Fruit fly (Drosophila melanogaster): ENCODE results near the gene CG3436.

CG3436 gene

DNA sequence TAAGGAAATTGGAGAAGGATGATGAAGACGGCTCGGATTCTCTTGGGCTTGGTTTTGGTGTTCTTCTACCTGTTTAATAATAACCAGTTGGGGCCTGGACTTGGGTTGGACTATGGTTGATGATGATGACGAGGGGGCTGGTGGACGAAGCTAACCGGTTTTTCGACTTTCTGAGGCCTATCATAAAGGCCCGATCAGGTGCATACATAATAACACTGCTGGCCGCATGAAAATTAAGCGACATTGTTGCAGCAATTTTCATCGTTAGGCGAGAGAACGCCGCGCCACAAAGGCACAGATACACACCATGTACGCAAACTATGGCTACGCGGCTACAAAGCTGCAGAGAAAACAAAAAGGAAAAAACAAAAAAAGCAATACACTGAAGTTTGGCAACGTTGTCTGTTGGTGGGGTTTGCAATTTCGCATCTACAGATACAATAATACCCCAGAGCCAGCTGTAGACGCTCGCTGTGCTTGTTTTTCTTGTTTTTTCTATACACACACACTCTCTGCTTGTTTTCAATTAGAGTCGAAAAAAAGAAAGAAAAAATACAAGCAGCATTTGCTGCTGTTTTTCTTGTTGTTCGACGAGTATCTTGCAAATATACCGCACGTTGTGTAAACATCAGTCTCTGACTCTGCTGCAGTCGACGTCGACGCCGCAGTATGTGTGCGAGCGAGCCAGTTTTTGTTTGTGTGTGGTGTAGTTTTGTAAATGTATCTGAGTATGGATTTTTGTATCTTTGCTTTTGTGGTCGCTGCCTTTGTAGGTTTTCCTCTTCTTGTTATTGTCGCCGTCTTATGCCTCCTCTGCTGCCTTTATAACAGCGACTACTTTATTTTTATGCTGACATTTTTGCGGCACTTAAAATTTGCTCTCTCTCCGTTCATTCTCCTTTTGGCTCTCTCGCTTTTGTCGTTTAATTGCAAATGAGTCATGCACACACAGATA lies 10.6 kb downstream of the CG3436 start (continued):
- TF ChIP-seq CG17829 (tag; optimal IDR thresholded peaks at IDR 0.05) (peak; percentile 62), Atf3 (GFP tag; optimal IDR thresholded peaks at IDR 0.05) (peak; percentile 27), H15 (GFP tag; IDR thresholded peaks at IDR 0.05) (no peak), CG17361 (GFP tag; IDR thresholded peaks at IDR 0.05) (no peak), CG10321 (GFP tag; IDR thresholded peaks at IDR 0.05) (no peak), lola (GFP tag; optimal IDR thresholded peaks at IDR 0.05) (peak in 1 of 3 experiments; percentile 34), slou (GFP tag; optimal IDR thresholded peaks at IDR 0.05) (peak; percentile 23), CG34422 (GFP tag; IDR thresholded peaks at IDR 0.05) (no peak), HHEX (GFP tag; optimal IDR thresholded peaks at IDR 0.05) (peak; percentile 86), mld (GFP tag; IDR thresholded peaks at IDR 0.05; ENCODE audit: partially characterized antibody) (no peak), CG15514 (GFP tag; optimal IDR thresholded peaks at IDR 0.05) (peak; percentile 79), Ptx1 (GFP tag; IDR thresholded peaks at IDR 0.05) (no peak), CG7271 (tag; optimal IDR thresholded peaks at IDR 0.05) (peak; percentile 43), salm (tag; optimal IDR thresholded peaks at IDR 0.05) (peak; percentile 45), Fer2 (tag; optimal IDR thresholded peaks at IDR 0.05) (peak; percentile 64), hb (GFP tag; IDR thresholded peaks at IDR 0.05; ENCODE audit: partially characterized antibody) (no peak), CG3407 (GFP tag; optimal IDR thresholded peaks at IDR 0.05) (peak; percentile 100), Med (GFP tag) (peak; percentile 95), CG12219 (GFP tag; optimal IDR thresholded peaks at IDR 0.05) (peak; percentile 72), CG4404 (GFP tag; IDR thresholded peaks at IDR 0.05) (no peak), Optix (GFP tag; IDR thresholded peaks at IDR 0.05) (no peak), CG1603 (tag; optimal IDR thresholded peaks at IDR 0.05) (peak; percentile 54), ewg (GFP tag; optimal IDR thresholded peaks at IDR 0.05) (peak; percentile 12), CG14014 (GFP tag; IDR thresholded peaks at IDR 0.05) (no peak), tgo (GFP tag; IDR thresholded peaks at IDR 0.05) (no peak), CG7963 (GFP tag; IDR thresholded peaks at IDR 0.05; ENCODE audit: partially characterized antibody) (no peak), pum (GFP tag; optimal IDR thresholded peaks at IDR 0.05) (peak; percentile 21), cato (GFP tag; optimal IDR thresholded peaks at IDR 0.05; ENCODE audit: borderline replicate concordance) (no peak), CG11456 (GFP tag; IDR thresholded peaks at IDR 0.05) (no peak), ara (GFP tag; IDR thresholded peaks at IDR 0.05) (no peak), CG15601 (tag; optimal IDR thresholded peaks at IDR 0.05) (peak; percentile 75), Bgb (GFP tag; IDR thresholded peaks at IDR 0.05; ENCODE audit: partially characterized antibody) (no peak), Dad (GFP tag; optimal IDR thresholded peaks at IDR 0.05) (peak; percentile 2), lilli (GFP tag; optimal IDR thresholded peaks at IDR 0.05) (peak; percentile 54), CG14710 (tag; optimal IDR thresholded peaks at IDR 0.05) (peak; percentile 52), ro (GFP tag; IDR thresholded peaks at IDR 0.05) (no peak), Hey (tag; optimal IDR thresholded peaks at IDR 0.05) (peak; percentile 82), E2f1 (GFP tag; IDR thresholded peaks at IDR 0.05) (no peak), CG12236 (GFP tag; optimal IDR thresholded peaks at IDR 0.05) (peak; percentile 59), wor (GFP tag; IDR thresholded peaks at IDR 0.05) (no peak), Mad (GFP tag; optimal IDR thresholded peaks at IDR 0.05) (peak; percentile 22), CG10274 (GFP tag; optimal IDR thresholded peaks at IDR 0.05) (peak; percentile 55), so (GFP tag; IDR thresholded peaks at IDR 0.05) (no peak), cas (GFP tag; IDR thresholded peaks at IDR 0.05) (no peak), Atf6 (GFP tag; IDR thresholded peaks at IDR 0.05) (no peak), Dref (GFP tag; IDR thresholded peaks at IDR 0.05) (no peak), CG9727 (GFP tag; optimal IDR thresholded peaks at IDR 0.05) (peak; percentile 85), CG14441 (GFP tag; IDR thresholded peaks at IDR 0.05) (no peak), dm (GFP tag; optimal IDR thresholded peaks at IDR 0.05) (peak; percentile 30)

All from whole organism, embryonic.